Worm (Caenorhabditis elegans) whole organism, late embryonic: ENCODE measurements around the gene R01H2.4.

Experiments
- C08G9.2 ChIP-seq: sonication (generic microtip); optimal IDR thresholded peaks from 2 replicates; lab custom pipeline; 2016; ENCODE audit warnings: mild to moderate bottlenecking, missing genetic modification characterization, moderate library complexity, missing compliant biosample characterization
- K02D7.2 ChIP-seq: sonication (generic microtip); optimal IDR thresholded peaks from 2 replicates; lab custom pipeline; 2017; ENCODE audit warnings: mild to moderate bottlenecking, missing genetic modification characterization, missing compliant biosample characterization
- K09A11.1 ChIP-seq: sonication (generic microtip); optimal IDR thresholded peaks from 2 replicates; lab custom pipeline; 2017; ENCODE audit warnings: antibody characterized with exemption, mild to moderate bottlenecking, missing genetic modification characterization, missing compliant biosample characterization; ENCODE audit not compliant: insufficient read depth
- T23F11.4 ChIP-seq: fragments of 200-800 bp; sonication (Bioruptor generic); optimal IDR thresholded peaks from 2 replicates; lab custom pipeline; 2018; ENCODE audit warnings: mild to moderate bottlenecking, missing genetic modification characterization, missing compliant biosample characterization
- ahr-1 ChIP-seq: sonication (generic microtip); optimal IDR thresholded peaks from 2 replicates; lab custom pipeline; 2016; ENCODE audit warnings: missing genetic modification characterization, missing compliant biosample characterization
- ceh-14 ChIP-seq: sonication (generic microtip); optimal IDR thresholded peaks from 2 replicates; lab custom pipeline; 2016; ENCODE audit warnings: missing genotype, missing genetic modification characterization, missing compliant biosample characterization
- ceh-2 ChIP-seq: sonication (generic microtip); optimal IDR thresholded peaks from 2 replicates; lab custom pipeline; 2016; ENCODE audit warnings: missing genotype, missing genetic modification characterization, missing compliant biosample characterization
- ceh-22 ChIP-seq: sonication (generic microtip); optimal IDR thresholded peaks from 2 replicates; lab custom pipeline; 2017; ENCODE audit warnings: missing biosample characterization, missing genetic modification characterization
- ceh-30 ChIP-seq: fragments of 150-350 bp; optimal IDR thresholded peaks from 2 replicates; lab custom pipeline; 2014; ENCODE audit warnings: missing biosample characterization, missing genetic modification characterization
- ceh-34 ChIP-seq: sonication (generic microtip); optimal IDR thresholded peaks from 2 replicates; lab custom pipeline; 2016; ENCODE audit warnings: mild to moderate bottlenecking, missing genetic modification characterization, missing compliant biosample characterization
- ceh-48 ChIP-seq: sonication (generic microtip); optimal IDR thresholded peaks from 2 replicates; lab custom pipeline; 2016; ENCODE audit warnings: missing genetic modification characterization, inconsistent platforms, missing compliant biosample characterization
- ceh-6 ChIP-seq: fragments of 200-800 bp; sonication (Bioruptor generic); optimal IDR thresholded peaks from 2 replicates; lab custom pipeline; 2018; ENCODE audit warnings: mild to moderate bottlenecking, missing genetic modification characterization, missing compliant biosample characterization
- dmd-4 ChIP-seq: sonication (generic microtip); optimal IDR thresholded peaks from 2 replicates; lab custom pipeline; 2016; ENCODE audit warnings: borderline replicate concordance, missing genetic modification characterization, missing compliant biosample characterization
- dve-1 ChIP-seq: sonication (generic microtip); optimal IDR thresholded peaks from 2 replicates; lab custom pipeline; 2017; ENCODE audit warnings: antibody characterized with exemption, mild to moderate bottlenecking, missing genetic modification characterization, missing compliant biosample characterization
- ets-4 ChIP-seq: sonication (generic microtip); optimal IDR thresholded peaks from 2 replicates; lab custom pipeline; 2016; ENCODE audit warnings: missing genetic modification characterization, missing compliant biosample characterization
- eyg-1 ChIP-seq: sonication (generic microtip); optimal IDR thresholded peaks from 2 replicates; lab custom pipeline; 2016; ENCODE audit warnings: missing genotype, missing genetic modification characterization, missing compliant biosample characterization
- fax-1 ChIP-seq: sonication (generic microtip); optimal IDR thresholded peaks from 2 replicates; lab custom pipeline; 2016; ENCODE audit warnings: missing genotype, missing genetic modification characterization, missing compliant biosample characterization
- fkh-6 ChIP-seq: sonication (generic microtip); optimal IDR thresholded peaks from 2 replicates; lab custom pipeline; 2016; ENCODE audit warnings: missing genetic modification characterization, missing compliant biosample characterization
- gmeb-2 ChIP-seq: sonication (generic microtip); optimal IDR thresholded peaks from 2 replicates; lab custom pipeline; 2016; ENCODE audit warnings: missing genetic modification characterization, inconsistent platforms, missing compliant biosample characterization
- hlh-15 ChIP-seq: sonication (generic microtip); optimal IDR thresholded peaks from 2 replicates; lab custom pipeline; 2016; ENCODE audit warnings: missing genetic modification characterization, missing compliant biosample characterization
- hlh-30 ChIP-seq: sonication (generic microtip); optimal IDR thresholded peaks from 2 replicates; lab custom pipeline; 2017; ENCODE audit warnings: antibody characterized with exemption, missing genetic modification characterization, missing compliant biosample characterization; ENCODE audit not compliant: insufficient read depth
- hlh-6 ChIP-seq: sonication (generic microtip); optimal IDR thresholded peaks from 2 replicates; lab custom pipeline; 2016; ENCODE audit warnings: missing genotype, missing genetic modification characterization, missing compliant biosample characterization
- hlh-8 ChIP-seq: sonication (generic microtip); optimal IDR thresholded peaks from 2 replicates; lab custom pipeline; 2016; ENCODE audit warnings: missing genotype, missing genetic modification characterization, missing compliant biosample characterization
- lim-6 ChIP-seq: sonication (generic microtip); optimal IDR thresholded peaks from 2 replicates; lab custom pipeline; 2016; ENCODE audit warnings: missing genetic modification characterization, missing compliant biosample characterization
- lin-11 ChIP-seq: fragments of 200-800 bp; sonication (Bioruptor generic); optimal IDR thresholded peaks from 2 replicates; lab custom pipeline; 2018; ENCODE audit warnings: mild to moderate bottlenecking, missing genetic modification characterization, missing compliant biosample characterization
- nfya-1 ChIP-seq: sonication (generic microtip); optimal IDR thresholded peaks from 2 replicates; lab custom pipeline; 2017; ENCODE audit warnings: missing genetic modification characterization, mild to moderate bottlenecking, missing compliant biosample characterization, antibody characterized with exemption, moderate library complexity
- nhr-232 ChIP-seq: sonication (generic microtip); optimal IDR thresholded peaks from 2 replicates; lab custom pipeline; 2016; ENCODE audit warnings: missing genetic modification characterization, missing compliant biosample characterization
- npax-4 ChIP-seq: sonication (generic microtip); optimal IDR thresholded peaks from 2 replicates; lab custom pipeline; 2016; ENCODE audit warnings: missing genetic modification characterization, missing compliant biosample characterization
- odd-2 ChIP-seq: sonication (generic microtip); optimal IDR thresholded peaks from 2 replicates; lab custom pipeline; 2017; ENCODE audit warnings: antibody characterized with exemption, mild to moderate bottlenecking, missing genetic modification characterization, missing compliant biosample characterization
- pat-9 ChIP-seq: fragments of 200-800 bp; sonication (Bioruptor generic); optimal IDR thresholded peaks from 2 replicates; lab custom pipeline; 2018; ENCODE audit warnings: mild to moderate bottlenecking, missing genetic modification characterization, moderate library complexity, missing compliant biosample characterization
- pha-2 ChIP-seq: sonication (generic microtip); optimal IDR thresholded peaks from 2 replicates; lab custom pipeline; 2017; ENCODE audit warnings: mild to moderate bottlenecking, missing genetic modification characterization, missing compliant biosample characterization
- pha-4 ChIP-seq: fragments of 150-350 bp; optimal IDR thresholded peaks from 2 replicates; lab custom pipeline; 2018; ENCODE audit warnings: missing biosample characterization, missing genetic modification reagents, missing genetic modification characterization
- pqm-1 ChIP-seq: sonication (generic microtip); optimal IDR thresholded peaks from 2 replicates; lab custom pipeline; 2016; ENCODE audit warnings: missing genetic modification characterization, missing compliant biosample characterization
- pros-1 ChIP-seq: fragments of 150-350 bp; optimal IDR thresholded peaks from 2 replicates; lab custom pipeline; 2014; ENCODE audit warnings: missing biosample characterization, missing genetic modification reagents, missing genetic modification characterization
- rnt-1 ChIP-seq: sonication (generic microtip); optimal IDR thresholded peaks from 2 replicates; lab custom pipeline; 2016; ENCODE audit warnings: missing genetic modification characterization, missing compliant biosample characterization
- sox-2 ChIP-seq: fragments of 200-800 bp; sonication (Bioruptor generic); IDR thresholded peaks from 2 replicates; pipeline ENCODE4 v1.3.6; 2022; ENCODE audit warnings: missing genetic modification reagents, missing genetic modification characterization, missing compliant biosample characterization
- syd-9 ChIP-seq: sonication (generic microtip); optimal IDR thresholded peaks from 2 replicates; lab custom pipeline; 2016; ENCODE audit warnings: mild to moderate bottlenecking, missing genetic modification characterization, moderate library complexity, missing compliant biosample characterization
- unc-42 ChIP-seq: sonication (generic microtip); optimal IDR thresholded peaks from 2 replicates; lab custom pipeline; 2016; ENCODE audit warnings: missing genotype, missing genetic modification characterization, missing compliant biosample characterization
- unc-86 ChIP-seq: sonication (generic microtip); optimal IDR thresholded peaks from 2 replicates; lab custom pipeline; 2016; ENCODE audit warnings: missing genetic modification characterization, missing compliant biosample characterization
- zip-5 ChIP-seq: sonication (generic microtip); optimal IDR thresholded peaks from 2 replicates; lab custom pipeline; 2016; ENCODE audit warnings: missing genetic modification characterization, missing compliant biosample characterization
- ztf-16 ChIP-seq: sonication (generic microtip); optimal IDR thresholded peaks from 2 replicates; lab custom pipeline; 2017; ENCODE audit warnings: missing genetic modification characterization, missing compliant biosample characterization

Gene R01H2.4

ce11 chrIII:7087691-7088323 is 23.7 kb upstream of the R01H2.4 start, which contains the start of gene fubl-2 (continued):
- TF ChIP-seq nfya-1 = no peak
- TF ChIP-seq nhr-232 (tag; lab: Kevin White, UChicago) = no peak
- peak; percentile 42 for TF ChIP-seq zip-5
- TF ChIP-seq pha-4 (tag; lab: Kevin White, UChicago) = no peak
- TF ChIP-seq gmeb-2 (tag; lab: Kevin White, UChicago) = no peak
- no peak for TF ChIP-seq eyg-1 (tag; lab: Kevin White, UChicago)
- peak; percentile 73 for TF ChIP-seq ceh-48 (tag; lab: Kevin White, UChicago)
- TF ChIP-seq K09A11.1 (tag; lab: Kevin White, UChicago) = no peak
- TF ChIP-seq npax-4 (tag; lab: Kevin White, UChicago) = no peak
- no peak for TF ChIP-seq pha-2
- no peak for TF ChIP-seq dve-1
- peak; percentile 82 for TF ChIP-seq ceh-2 (tag; lab: Kevin White, UChicago)
- TF ChIP-seq pros-1 (tag; lab: Kevin White, UChicago) = no peak
- no peak for TF ChIP-seq odd-2 (tag; lab: Kevin White, UChicago)
- peak; percentile 79 for TF ChIP-seq C08G9.2 (tag; lab: Kevin White, UChicago)
- TF ChIP-seq syd-9 (tag; lab: Kevin White, UChicago) = no peak
- TF ChIP-seq ahr-1 (tag; lab: Kevin White, UChicago) = no peak
- TF ChIP-seq rnt-1 (tag; lab: Kevin White, UChicago) = peak; percentile 18
- no peak for TF ChIP-seq dmd-4 (tag; lab: Kevin White, UChicago)
- TF ChIP-seq T23F11.4 = no peak
- TF ChIP-seq ceh-34 (tag; lab: Kevin White, UChicago) = peak; percentile 34
- TF ChIP-seq unc-42 (tag; lab: Kevin White, UChicago) = peak; percentile 16
- no peak for TF ChIP-seq ceh-6
- TF ChIP-seq K02D7.2 = no peak
- no peak for TF ChIP-seq lim-6
- no peak for TF ChIP-seq ztf-16 (tag; lab: Kevin White, UChicago)
- TF ChIP-seq, all 69 proteins: peak for 16

DNA sequence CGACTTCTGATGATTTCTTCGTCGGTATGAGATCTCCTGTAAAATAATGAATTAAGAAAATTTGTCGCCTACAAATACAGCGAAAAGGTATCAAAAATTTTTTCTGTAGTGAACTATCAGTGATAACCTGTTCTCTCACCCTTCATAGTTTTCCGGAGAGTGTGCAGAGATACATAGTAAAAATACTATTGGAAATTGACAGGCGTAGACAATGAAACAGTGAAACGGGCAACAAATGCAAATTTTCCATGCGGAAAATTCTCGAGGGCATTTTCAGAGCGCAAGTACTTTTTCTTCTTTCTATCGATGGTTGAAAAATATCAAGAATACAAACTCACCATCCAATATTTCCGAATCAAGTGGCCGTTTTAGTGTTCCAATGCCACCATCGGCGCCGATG is 23.1 kb upstream of the R01H2.4 start:
- no peak for TF ChIP-seq unc-86 (tag; lab: Kevin White, UChicago)
- no peak for TF ChIP-seq ceh-22 (tag; lab: Kevin White, UChicago)
- no peak for TF ChIP-seq ets-4 (tag; lab: Kevin White, UChicago)
- no peak for TF ChIP-seq lin-11 (tag; lab: Kevin White, UChicago)
- TF ChIP-seq fax-1 (tag; lab: Kevin White, UChicago) = no peak
- TF ChIP-seq ceh-2 (tag; lab: Kevin White, UChicago) = no peak
- no peak for TF ChIP-seq ceh-30 (tag; lab: Kevin White, UChicago)
- no peak for TF ChIP-seq fkh-6 (tag; lab: Kevin White, UChicago)
- no peak for TF ChIP-seq rnt-1 (tag; lab: Kevin White, UChicago)
- TF ChIP-seq hlh-15 (tag; lab: Kevin White, UChicago) = no peak
- no peak for TF ChIP-seq sox-2 (GFP tag; lab: Robert Waterston, UW)
- no peak for TF ChIP-seq ceh-34 (tag; lab: Kevin White, UChicago)
- TF ChIP-seq pat-9 (tag; lab: Kevin White, UChicago) = no peak
- TF ChIP-seq hlh-6 (tag; lab: Kevin White, UChicago) = no peak
- TF ChIP-seq hlh-8 = no peak
- TF ChIP-seq pha-2 = no peak
- TF ChIP-seq ceh-14 = no peak
- no peak for TF ChIP-seq pqm-1
- no peak for TF ChIP-seq ztf-16 (tag; lab: Kevin White, UChicago)
- TF ChIP-seq hlh-30 (tag; lab: Kevin White, UChicago) = no peak
- TF ChIP-seq, all 69 proteins: peak for 0
